Fruit fly (Drosophila melanogaster): ENCODE results near the gene CG4553.

Gene CG4553

DNA sequence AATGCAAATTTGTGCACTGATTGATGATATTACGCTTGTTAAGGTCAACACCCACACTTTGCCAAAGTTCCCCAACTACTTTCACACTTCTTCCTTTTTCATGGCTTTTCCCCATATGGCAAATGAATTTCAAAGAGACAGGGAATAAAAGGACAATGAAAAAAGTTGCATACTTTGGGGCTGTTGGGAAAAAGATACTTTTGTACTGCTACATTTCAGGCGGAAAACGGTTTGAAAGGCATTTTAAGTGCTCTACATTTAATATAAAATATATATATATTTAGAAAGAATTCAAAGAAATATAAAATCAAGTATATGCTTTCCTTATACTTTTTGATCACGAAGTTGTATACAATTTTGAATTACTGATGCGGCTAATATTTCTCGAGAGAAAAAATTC, 36.0 kb upstream of the CG4553 start:
- TF ChIP-seq CG33017 (tag; optimal IDR thresholded peaks at IDR 0.05) (no peak), CG7101 (tag; optimal IDR thresholded peaks at IDR 0.05) (no peak), cic (GFP tag; optimal IDR thresholded peaks at IDR 0.05) (no peak), CG7045 (GFP tag; optimal IDR thresholded peaks at IDR 0.05) (no peak), CG12768 (GFP tag; optimal IDR thresholded peaks at IDR 0.05) (no peak), CG5204 (GFP tag; optimal IDR thresholded peaks at IDR 0.05) (no peak), bab1 (GFP tag; optimal IDR thresholded peaks at IDR 0.05) (no peak), Clk (GFP tag; optimal IDR thresholded peaks at IDR 0.05) (no peak), cnc (optimal IDR thresholded peaks at IDR 0.05) (no peak)

DNA sequence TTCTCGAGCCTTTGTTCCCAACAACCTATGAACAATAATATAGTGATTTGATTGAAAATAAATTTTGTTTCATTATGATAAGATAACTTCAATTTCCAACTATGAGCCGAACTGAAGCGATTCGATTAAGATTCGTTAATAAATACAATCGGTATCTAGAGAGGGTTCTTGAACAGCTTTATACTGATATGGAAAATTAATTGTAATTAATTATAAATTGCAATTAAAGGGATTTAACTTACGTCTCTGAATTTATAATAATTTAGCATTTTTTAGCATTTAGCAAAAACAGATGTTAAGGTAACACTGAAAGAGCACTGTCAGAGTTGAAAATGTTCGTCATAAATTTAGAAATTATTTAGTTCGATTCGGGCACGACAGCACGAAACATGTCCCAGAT, 29.3 kb upstream of the CG4553 start, which contains the start of gene CG5111:
TSS of gene CG5111 (plus strand) at position 301 of the 400 bp plus-strand sequence.
- TF ChIP-seq cic (GFP tag; optimal IDR thresholded peaks at IDR 0.05) (no peak), Mnt (GFP tag; optimal IDR thresholded peaks at IDR 0.05) (no peak), pad (GFP tag; optimal IDR thresholded peaks at IDR 0.05) (no peak), Hr96 (GFP tag; optimal IDR thresholded peaks at IDR 0.05) (no peak), CG12768 (GFP tag; optimal IDR thresholded peaks at IDR 0.05) (no peak), kay (GFP tag; ENCODE audit: borderline replicate concordance) (no peak)

dm6 chr3R:25504891-25505290, 28.2 kb upstream of the CG4553 start, which contains the start of gene CG5107:
CG5107 (plus strand) TSS chr3R:25505191.
- TF ChIP-seq CG5204 (GFP tag; optimal IDR thresholded peaks at IDR 0.05) = no peak
- TF ChIP-seq ovo (GFP tag; optimal IDR thresholded peaks at IDR 0.05) = no peak
- no peak for TF ChIP-seq CG7045 (GFP tag; optimal IDR thresholded peaks at IDR 0.05)
- TF ChIP-seq cic (GFP tag; optimal IDR thresholded peaks at IDR 0.05) = no peak
- no peak for TF ChIP-seq toe (GFP tag; optimal IDR thresholded peaks at IDR 0.05)
- TF ChIP-seq Clk (GFP tag; optimal IDR thresholded peaks at IDR 0.05) = no peak
- no peak for TF ChIP-seq bab1 (GFP tag; optimal IDR thresholded peaks at IDR 0.05)
- no peak for TF ChIP-seq CG12768 (GFP tag; optimal IDR thresholded peaks at IDR 0.05)
- TF ChIP-seq tj (GFP tag; optimal IDR thresholded peaks at IDR 0.05) = no peak
- no peak for TF ChIP-seq Crg-1 (GFP tag; optimal IDR thresholded peaks at IDR 0.05)
- no peak for TF ChIP-seq CG14711 (tag; optimal IDR thresholded peaks at IDR 0.05)
- no peak for TF ChIP-seq CG7101 (tag; optimal IDR thresholded peaks at IDR 0.05)
- TF ChIP-seq Hr96 (GFP tag; optimal IDR thresholded peaks at IDR 0.05) = no peak

- TF ChIP-seq toe (GFP tag; optimal IDR thresholded peaks at IDR 0.05) (no peak), cic (GFP tag; optimal IDR thresholded peaks at IDR 0.05) (no peak), Crg-1 (GFP tag; optimal IDR thresholded peaks at IDR 0.05) (no peak), CG1620 (GFP tag; optimal IDR thresholded peaks at IDR 0.05) (no peak), pad (GFP tag; optimal IDR thresholded peaks at IDR 0.05) (no peak), ovo (GFP tag; optimal IDR thresholded peaks at IDR 0.05) (no peak), CG5204 (GFP tag; optimal IDR thresholded peaks at IDR 0.05) (no peak), bab1 (GFP tag; optimal IDR thresholded peaks at IDR 0.05) (no peak), CG7045 (GFP tag; optimal IDR thresholded peaks at IDR 0.05) (no peak), tj (GFP tag; optimal IDR thresholded peaks at IDR 0.05) (no peak), Mnt (GFP tag; optimal IDR thresholded peaks at IDR 0.05) (no peak), CG7101 (tag; optimal IDR thresholded peaks at IDR 0.05) (no peak), kay (GFP tag; ENCODE audit: borderline replicate concordance) (no peak), Hr96 (GFP tag; optimal IDR thresholded peaks at IDR 0.05) (no peak), CG11617 (GFP tag; optimal IDR thresholded peaks at IDR 0.05) (no peak), Clk (GFP tag; optimal IDR thresholded peaks at IDR 0.05) (no peak)
These were observed 19.0 kb upstream of the CG4553 start for dm6 chr3R:25495753-25496152.

DNA sequence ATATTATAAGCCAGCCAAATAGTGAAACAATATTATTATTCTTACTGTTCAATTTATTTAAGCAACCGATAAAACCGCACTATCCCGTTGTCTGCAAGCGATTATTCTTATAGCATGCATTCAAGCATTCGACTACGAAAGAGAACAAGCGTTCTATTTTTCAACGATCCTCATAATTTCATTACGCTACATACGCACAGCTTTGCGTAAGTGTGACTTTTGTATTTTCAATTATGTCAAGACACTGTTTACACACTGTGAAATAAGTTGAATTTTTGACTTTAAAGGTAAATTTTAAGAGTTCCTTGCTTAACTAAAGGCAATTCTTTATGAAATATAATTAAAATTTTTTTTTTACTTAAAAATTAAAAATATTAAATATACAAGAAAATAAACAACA, 18.4 kb upstream of the CG4553 start, which contains the start of gene CG33494:
TSS of gene CG33494 (minus strand) at position 90 of the 400 bp plus-strand sequence.
- no peak for TF ChIP-seq bab1 (GFP tag; optimal IDR thresholded peaks at IDR 0.05)
- no peak for TF ChIP-seq CG7045 (GFP tag; optimal IDR thresholded peaks at IDR 0.05)
- no peak for TF ChIP-seq CG12768 (GFP tag; optimal IDR thresholded peaks at IDR 0.05)
- TF ChIP-seq CG5204 (GFP tag; optimal IDR thresholded peaks at IDR 0.05) = no peak
- no peak for TF ChIP-seq Clk (GFP tag; optimal IDR thresholded peaks at IDR 0.05)
- no peak for TF ChIP-seq CG1620 (GFP tag; optimal IDR thresholded peaks at IDR 0.05)
- TF ChIP-seq Mnt (GFP tag; optimal IDR thresholded peaks at IDR 0.05) = no peak
- no peak for TF ChIP-seq kay (GFP tag; ENCODE audit: borderline replicate concordance)
- TF ChIP-seq ovo (GFP tag; optimal IDR thresholded peaks at IDR 0.05) = no peak
- TF ChIP-seq cic (GFP tag; optimal IDR thresholded peaks at IDR 0.05) = no peak
- TF ChIP-seq Crg-1 (GFP tag; optimal IDR thresholded peaks at IDR 0.05) = no peak
- no peak for TF ChIP-seq cnc (optimal IDR thresholded peaks at IDR 0.05)

DNA sequence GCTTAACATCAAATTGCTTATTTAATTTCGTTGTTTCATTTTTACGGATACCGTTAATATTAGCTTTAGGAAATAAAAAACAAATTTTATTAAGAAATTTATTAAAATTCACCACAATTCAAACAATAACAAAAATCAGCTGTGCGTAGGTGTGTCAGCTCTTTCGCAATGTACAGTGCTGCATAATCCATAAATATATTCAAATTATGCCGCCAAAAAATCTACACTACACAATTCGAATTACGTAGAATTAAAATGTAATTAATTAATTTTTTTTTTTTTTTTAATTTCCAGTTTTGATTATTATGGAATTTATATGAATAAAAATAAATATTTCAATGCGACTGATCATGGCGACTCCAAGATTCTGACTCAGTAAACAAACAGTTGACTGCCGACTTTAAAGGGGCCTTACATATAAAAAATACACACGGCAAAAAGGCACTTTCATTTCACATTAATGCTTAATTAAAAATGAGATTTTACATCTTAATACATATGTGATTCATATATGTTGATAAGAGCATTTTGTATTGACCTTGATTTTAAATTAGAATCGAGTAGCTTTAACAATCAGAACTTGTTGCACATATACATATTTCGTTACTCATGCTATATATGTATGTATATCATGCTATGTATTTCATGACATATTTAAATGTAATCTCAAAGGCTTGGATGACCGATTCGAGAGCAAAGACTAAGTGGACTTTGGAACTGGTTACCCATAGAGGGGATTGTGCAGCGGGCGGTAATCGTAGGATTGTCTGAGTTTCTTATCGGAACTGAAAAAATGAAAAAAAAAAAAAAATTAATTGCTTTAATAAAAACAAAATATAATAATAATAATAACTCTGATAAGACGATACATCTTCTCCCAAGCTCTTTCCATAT, 16.8 kb upstream of the CG4553 start:
- TF ChIP-seq Clk (GFP tag; optimal IDR thresholded peaks at IDR 0.05) (no peak), ovo (GFP tag; optimal IDR thresholded peaks at IDR 0.05) (no peak), Crg-1 (GFP tag; optimal IDR thresholded peaks at IDR 0.05) (peak; percentile 34), tj (GFP tag; optimal IDR thresholded peaks at IDR 0.05) (peak; percentile 81), cnc (optimal IDR thresholded peaks at IDR 0.05) (no peak), bab1 (GFP tag; optimal IDR thresholded peaks at IDR 0.05) (peak; percentile 15), CG14711 (tag; optimal IDR thresholded peaks at IDR 0.05) (peak; percentile 58), CG1620 (GFP tag; optimal IDR thresholded peaks at IDR 0.05) (no peak), toe (GFP tag; optimal IDR thresholded peaks at IDR 0.05) (peak; percentile 1), CG33017 (tag; optimal IDR thresholded peaks at IDR 0.05) (no peak), cic (GFP tag; optimal IDR thresholded peaks at IDR 0.05) (no peak), Mnt (GFP tag; optimal IDR thresholded peaks at IDR 0.05) (no peak), CG7045 (GFP tag; optimal IDR thresholded peaks at IDR 0.05) (no peak), CG5204 (GFP tag; optimal IDR thresholded peaks at IDR 0.05) (no peak), kay (GFP tag; ENCODE audit: borderline replicate concordance) (peak; percentile 98), CG7101 (tag; optimal IDR thresholded peaks at IDR 0.05) (peak; percentile 26), CG11617 (GFP tag; optimal IDR thresholded peaks at IDR 0.05) (no peak), Hr96 (GFP tag; optimal IDR thresholded peaks at IDR 0.05) (no peak), CG12768 (GFP tag; optimal IDR thresholded peaks at IDR 0.05) (peak; percentile 25), pad (GFP tag; optimal IDR thresholded peaks at IDR 0.05) (peak; percentile 5)
